Fruit fly (Drosophila melanogaster) whole organism, embryonic: ENCODE results near the gene Fbp1.
A peak's percentile ranks its signal among the peaks of the same experiment; 100 is the strongest.

Experiments
- BtbVII ChIP-seq: fragments of 200-800 bp; sonication (Bioruptor generic); optimal IDR thresholded peaks from 3 replicates; lab custom pipeline; 2017; ENCODE audit warnings: missing biosample characterization, mild to moderate bottlenecking, missing genetic modification characterization
- CG10147 ChIP-seq: fragments of 200-800 bp; sonication (Bioruptor generic); optimal IDR thresholded peaks from 2 replicates; lab custom pipeline; 2019; ENCODE audit warnings: missing biosample characterization, mild to moderate bottlenecking, missing genetic modification characterization, moderate library complexity
- CG10543 ChIP-seq: fragments of 200-800 bp; sonication (Bioruptor generic); optimal IDR thresholded peaks from 3 replicates; lab custom pipeline; 2017; ENCODE audit warnings: missing biosample characterization, mild to moderate bottlenecking, missing genetic modification characterization, moderate library complexity
- CG11247 ChIP-seq: fragments of 200-800 bp; sonication (Bioruptor generic); IDR thresholded peaks from 2 replicates; pipeline ENCODE4 v1.3.6; 2022; ENCODE audit warnings: missing biosample characterization, missing genetic modification characterization
- CG11398 ChIP-seq: fragments of 200-800 bp; sonication (Bioruptor generic); optimal IDR thresholded peaks from 2 replicates; lab custom pipeline; 2016; ENCODE audit warnings: missing biosample characterization, missing genetic modification characterization
- CG11456 ChIP-seq: fragments of 200-800 bp; sonication (Bioruptor generic); IDR thresholded peaks from 3 replicates; pipeline ENCODE4 v1.3.6; 2022; ENCODE audit warnings: missing biosample characterization, missing genetic modification characterization
- CG11504 ChIP-seq: fragments of 200-800 bp; sonication (Bioruptor generic); optimal IDR thresholded peaks from 3 replicates; lab custom pipeline; 2019; ENCODE audit warnings: missing biosample characterization, mild to moderate bottlenecking, missing genetic modification characterization, moderate library complexity
- CG12236 ChIP-seq: fragments of 200-800 bp; sonication (Bioruptor generic); optimal IDR thresholded peaks from 2 replicates; lab custom pipeline; 2016; ENCODE audit warnings: missing biosample characterization, missing genetic modification characterization
- CG12744 ChIP-seq: fragments of 200-800 bp; sonication (Bioruptor generic); optimal IDR thresholded peaks from 2 replicates; lab custom pipeline; 2016; ENCODE audit warnings: missing biosample characterization, missing genetic modification characterization
- CG12942 ChIP-seq: fragments of 200-800 bp; sonication (Bioruptor generic); optimal IDR thresholded peaks from 3 replicates; lab custom pipeline; 2016; ENCODE audit warnings: missing biosample characterization, missing genetic modification characterization
- CG13775 ChIP-seq: fragments of 200-800 bp; sonication (Bioruptor generic); optimal IDR thresholded peaks from 3 replicates; lab custom pipeline; 2017; ENCODE audit warnings: missing biosample characterization, mild to moderate bottlenecking, missing genetic modification characterization
- CG13894 ChIP-seq: fragments of 200-800 bp; sonication (Bioruptor generic); optimal IDR thresholded peaks from 3 replicates; lab custom pipeline; 2018; ENCODE audit warnings: missing biosample characterization, mild to moderate bottlenecking, missing genetic modification characterization, moderate library complexity
- CG15011 ChIP-seq: fragments of 200-800 bp; sonication (Bioruptor generic); optimal IDR thresholded peaks from 3 replicates; lab custom pipeline; 2018; ENCODE audit warnings: missing biosample characterization, mild to moderate bottlenecking, missing genetic modification characterization
- CG1529 ChIP-seq: fragments of 200-800 bp; sonication (Bioruptor generic); optimal IDR thresholded peaks from 3 replicates; lab custom pipeline; 2018; ENCODE audit warnings: missing biosample characterization, missing genetic modification characterization
- CG15696 ChIP-seq: fragments of 200-800 bp; sonication (Bioruptor generic); optimal IDR thresholded peaks from 2 replicates; lab custom pipeline; 2019; ENCODE audit warnings: missing biosample characterization, mild to moderate bottlenecking, missing genetic modification characterization, moderate library complexity
- CG16863 ChIP-seq: fragments of 200-800 bp; sonication (Bioruptor generic); optimal IDR thresholded peaks from 3 replicates; lab custom pipeline; 2016; ENCODE audit warnings: missing biosample characterization, missing genetic modification characterization
- CG32532 ChIP-seq: fragments of 200-800 bp; sonication (Bioruptor generic); IDR thresholded peaks from 2 replicates; pipeline ENCODE4 v1.3.6; 2022; ENCODE audit warnings: missing biosample characterization, missing genetic modification characterization
- CG4328 ChIP-seq: fragments of 200-800 bp; sonication (Bioruptor generic); optimal IDR thresholded peaks from 3 replicates; lab custom pipeline; 2017; ENCODE audit warnings: missing biosample characterization, missing genetic modification reagents, missing genetic modification characterization
- CG4404 ChIP-seq: fragments of 200-800 bp; sonication (Bioruptor generic); IDR thresholded peaks from 2 replicates; pipeline ENCODE4 v1.3.6; 2022; ENCODE audit warnings: missing biosample characterization, missing genetic modification characterization
- CG4854 ChIP-seq: fragments of 200-800 bp; sonication (Bioruptor generic); optimal IDR thresholded peaks from 2 replicates; lab custom pipeline; 2016; ENCODE audit warnings: missing biosample characterization, missing genetic modification characterization, inconsistent platforms
- CG6765 ChIP-seq: fragments of 200-800 bp; sonication (Bioruptor generic); optimal IDR thresholded peaks from 3 replicates; lab custom pipeline; 2017; ENCODE audit warnings: missing biosample characterization, mild to moderate bottlenecking, missing genetic modification characterization
- CG8765 ChIP-seq: fragments of 200-800 bp; sonication (Bioruptor generic); IDR thresholded peaks from 2 replicates; pipeline ENCODE4 v1.3.6; 2022; ENCODE audit warnings: missing biosample characterization, missing genetic modification characterization
- CG9437 ChIP-seq: fragments of 200-800 bp; sonication (Bioruptor generic); optimal IDR thresholded peaks from 2 replicates; lab custom pipeline; 2018; ENCODE audit warnings: missing biosample characterization, mild to moderate bottlenecking, missing genetic modification characterization
- CG9932 ChIP-seq: fragments of 200-800 bp; sonication (Bioruptor generic); IDR thresholded peaks from 2 replicates; pipeline ENCODE4 v1.3.6; 2022; ENCODE audit warnings: missing biosample characterization, missing genetic modification characterization
- D19B ChIP-seq: fragments of 200-800 bp; sonication (Bioruptor generic); optimal IDR thresholded peaks from 2 replicates; lab custom pipeline; 2017; ENCODE audit warnings: missing biosample characterization, mild to moderate bottlenecking, missing genetic modification characterization
- Gug ChIP-seq: fragments of 200-800 bp; sonication (Bioruptor generic); IDR thresholded peaks from 4 replicates; pipeline ENCODE4 v1.3.6; 2022; ENCODE audit warnings: missing biosample characterization, missing genetic modification characterization
- HLH4C ChIP-seq: fragments of 200-800 bp; sonication (Bioruptor generic); IDR thresholded peaks from 3 replicates; pipeline ENCODE4 v1.3.6; 2022; ENCODE audit warnings: missing biosample characterization, missing genetic modification characterization; ENCODE audit not compliant: partially characterized antibody
- HLH54F ChIP-seq: fragments of 200-800 bp; sonication (Bioruptor generic); optimal IDR thresholded peaks from 3 replicates; lab custom pipeline; 2016; ENCODE audit warnings: missing biosample characterization, missing genetic modification characterization
- Hand ChIP-seq: fragments of 200-800 bp; sonication (Bioruptor generic); optimal IDR thresholded peaks from 2 replicates; lab custom pipeline; 2017; ENCODE audit warnings: mild to moderate bottlenecking, missing biosample characterization, missing genetic modification reagents, missing genetic modification characterization
- Hmr ChIP-seq: fragments of 200-800 bp; sonication (Bioruptor generic); optimal IDR thresholded peaks from 3 replicates; lab custom pipeline; 2017; ENCODE audit warnings: mild to moderate bottlenecking, missing biosample characterization, missing genetic modification reagents, missing genetic modification characterization
- Sox100B ChIP-seq: fragments of 200-800 bp; sonication (Bioruptor generic); optimal IDR thresholded peaks from 3 replicates; lab custom pipeline; 2018; ENCODE audit warnings: missing biosample characterization, mild to moderate bottlenecking, missing genetic modification characterization
- Trl ChIP-seq, 3 experiments: fragments of >200 bp in 2 of 3; fragments of 200-800 bp in 1 of 3; sonication (Bioruptor generic) in 1 of 3; optimal IDR thresholded peaks; 2 replicates in 1 of 3; 3 replicates in 2 of 3; lab custom pipeline; 2016 to 2017; ENCODE audit warnings: missing biosample characterization in 1 of 3, missing genetic modification characterization in 1 of 3
- ash1 ChIP-seq: fragments of 200-800 bp; sonication (Bioruptor generic); optimal IDR thresholded peaks from 2 replicates; lab custom pipeline; 2018; ENCODE audit warnings: missing biosample characterization, mild to moderate bottlenecking, missing genetic modification characterization
- bigmax ChIP-seq: fragments of 200-800 bp; sonication (Bioruptor generic); optimal IDR thresholded peaks from 2 replicates; lab custom pipeline; 2018; ENCODE audit warnings: missing biosample characterization, mild to moderate bottlenecking, missing genetic modification characterization
- ci ChIP-seq: fragments of 200-800 bp; sonication (Bioruptor generic); IDR thresholded peaks from 3 replicates; pipeline ENCODE4 v1.3.6; 2022; ENCODE audit warnings: missing biosample characterization, missing genetic modification characterization
- danr ChIP-seq: fragments of 200-800 bp; sonication (Bioruptor generic); IDR thresholded peaks from 2 replicates; pipeline ENCODE4 v1.3.6; 2022; ENCODE audit warnings: missing biosample characterization, missing genetic modification characterization
- ems ChIP-seq: fragments of 200-800 bp; sonication (Bioruptor generic); optimal IDR thresholded peaks from 3 replicates; lab custom pipeline; 2016; ENCODE audit warnings: missing biosample characterization, missing genetic modification characterization
- eyg ChIP-seq: fragments of 200-800 bp; sonication (Bioruptor generic); optimal IDR thresholded peaks from 3 replicates; lab custom pipeline; 2016; ENCODE audit warnings: missing biosample characterization, missing genetic modification characterization
- fd102C ChIP-seq: fragments of 200-800 bp; sonication (Bioruptor generic); optimal IDR thresholded peaks from 2 replicates; lab custom pipeline; 2018; ENCODE audit warnings: missing biosample characterization, mild to moderate bottlenecking, missing genetic modification characterization, moderate library complexity
- gem ChIP-seq: fragments of 200-800 bp; sonication (Bioruptor generic); optimal IDR thresholded peaks from 2 replicates; lab custom pipeline; 2019; ENCODE audit warnings: missing biosample characterization, mild to moderate bottlenecking, missing genetic modification characterization, moderate library complexity
- gfzf ChIP-seq: fragments of 200-800 bp; sonication (Bioruptor generic); optimal IDR thresholded peaks from 2 replicates; lab custom pipeline; 2016; ENCODE audit warnings: missing biosample characterization, mild to moderate bottlenecking, missing genetic modification characterization, moderate library complexity
- hkb ChIP-seq, 2 experiments: fragments of 200-800 bp in 1 of 2; fragments of >200 bp in 1 of 2; sonication (Bioruptor generic) in 1 of 2; IDR thresholded peaks in 1 of 2; optimal IDR thresholded peaks in 1 of 2; 2 replicates each; pipeline versions ENCODE4 v1.3.6 to Lab custom; 2017 to 2022; ENCODE audit warnings: missing biosample characterization in 1 of 2, missing genetic modification characterization in 1 of 2
- lab ChIP-seq: fragments of 200-800 bp; sonication (Bioruptor generic); optimal IDR thresholded peaks from 3 replicates; lab custom pipeline; 2017; ENCODE audit warnings: missing biosample characterization, missing genetic modification characterization, mild to moderate bottlenecking, moderate library complexity, missing genetic modification reagents
- mam ChIP-seq: fragments of 200-800 bp; sonication (Bioruptor generic); optimal IDR thresholded peaks from 3 replicates; lab custom pipeline; 2016; ENCODE audit warnings: missing biosample characterization, missing genetic modification characterization
- pho ChIP-seq: fragments of 200-800 bp; sonication (Bioruptor generic); optimal IDR thresholded peaks from 2 replicates; lab custom pipeline; 2016; ENCODE audit warnings: missing biosample characterization, missing genetic modification characterization
- rib ChIP-seq: fragments of 200-800 bp; sonication (Bioruptor generic); IDR thresholded peaks from 2 replicates; pipeline ENCODE4 v1.3.6; 2022; ENCODE audit warnings: missing biosample characterization, missing genetic modification characterization
- slbo ChIP-seq: fragments of 200-800 bp; sonication (Bioruptor generic); IDR thresholded peaks from 2 replicates; pipeline ENCODE4 v1.3.6; 2022; ENCODE audit warnings: missing biosample characterization, missing genetic modification characterization
- so ChIP-seq: fragments of 200-800 bp; sonication (Bioruptor generic); IDR thresholded peaks from 3 replicates; pipeline ENCODE4 v1.3.6; 2022; ENCODE audit warnings: missing biosample characterization, missing genetic modification characterization
- sug ChIP-seq: fragments of 200-800 bp; optimal IDR thresholded peaks from 2 replicates; lab custom pipeline; 2019; ENCODE audit warnings: missing biosample characterization, mild to moderate bottlenecking, missing genetic modification characterization, moderate library complexity

Gene Fbp1

dm6 chr3L:14050944-14051548 lies 46.8 kb downstream of the Fbp1 start, which contains the start of gene CG6833 (continued):
- TF ChIP-seq HLH4C (GFP tag; lab: Robert Waterston, UW) = no peak; the same call in 2 of the 3 replicates
- peak; percentile 49 for TF ChIP-seq ems (GFP tag; lab: Kevin White, UChicago)
- TF ChIP-seq ash1 (GFP tag; lab: Kevin White, UChicago) = peak; percentile 49
- no peak for TF ChIP-seq BtbVII (GFP tag; lab: Kevin White, UChicago)
- peak; percentile 82 for TF ChIP-seq CG11247 (GFP tag; lab: Robert Waterston, UW)
- peak; percentile 94 for TF ChIP-seq slbo (GFP tag; lab: Robert Waterston, UW)
- peak; percentile 44 for TF ChIP-seq CG12236 (GFP tag; lab: Kevin White, UChicago)
- peak; percentile 41 for TF ChIP-seq rib (GFP tag; lab: Robert Waterston, UW)
- TF ChIP-seq CG4328 (GFP tag; lab: Kevin White, UChicago) = peak; percentile 27
- peak; percentile 94 for TF ChIP-seq Gug (GFP tag; lab: Robert Waterston, UW)
- peak; percentile 59 for TF ChIP-seq CG13775 (GFP tag; lab: Kevin White, UChicago)
- TF ChIP-seq Sox100B (GFP tag; lab: Kevin White, UChicago) = no peak
- TF ChIP-seq Hmr = peak; percentile 60
- no peak for TF ChIP-seq Trl (optimal IDR thresholded peaks at IDR 0.05; lab: Kevin White, UChicago)
- TF ChIP-seq Trl (GFP tag; optimal IDR thresholded peaks at IDR 0.05; lab: Kevin White, UChicago) = peak; percentile 76
- peak; percentile 59 for TF ChIP-seq CG16863 (GFP tag; lab: Kevin White, UChicago)
- peak; percentile 60 for TF ChIP-seq danr (GFP tag; lab: Robert Waterston, UW)
- peak; percentile 66 for TF ChIP-seq CG15696 (tag; lab: Kevin White, UChicago)
- TF ChIP-seq gfzf (GFP tag; lab: Kevin White, UChicago) = peak; percentile 92
- TF ChIP-seq CG1529 (GFP tag; lab: Kevin White, UChicago) = no peak
- no peak for TF ChIP-seq CG6765
- peak; percentile 43 for TF ChIP-seq CG10543 (GFP tag; lab: Kevin White, UChicago)
- TF ChIP-seq CG4854 (GFP tag; lab: Kevin White, UChicago) = peak; percentile 60
- peak; percentile 84 for TF ChIP-seq mam
- TF ChIP-seq sug (tag; lab: Kevin White, UChicago) = peak; percentile 69
- TF ChIP-seq fd102C = no peak
- peak; percentile 72 for TF ChIP-seq CG11504
- peak; percentile 71; the same call in 1 of the 3 replicates for TF ChIP-seq so (GFP tag; lab: Robert Waterston, UW)
- TF ChIP-seq lab (GFP tag; lab: Kevin White, UChicago) = peak; percentile 74
- TF ChIP-seq hkb (optimal IDR thresholded peaks at IDR 0.05; lab: Kevin White, UChicago) = no peak
- TF ChIP-seq hkb (GFP tag; IDR thresholded peaks at IDR 0.05; lab: Robert Waterston, UW) = peak; percentile 72
- TF ChIP-seq gem = peak; percentile 64
- peak; percentile 93 for TF ChIP-seq CG9932 (GFP tag; lab: Robert Waterston, UW)
- no peak for TF ChIP-seq Hand (GFP tag; lab: Kevin White, UChicago)
- no peak for TF ChIP-seq CG15011 (GFP tag; lab: Kevin White, UChicago)
- TF ChIP-seq CG4404 (GFP tag; lab: Robert Waterston, UW) = peak; percentile 65
- no peak for TF ChIP-seq bigmax (GFP tag; lab: Kevin White, UChicago)
- peak; percentile 23 for TF ChIP-seq CG9437 (GFP tag; lab: Kevin White, UChicago)
- no peak for TF ChIP-seq CG10147 (GFP tag; lab: Kevin White, UChicago)
- no peak for TF ChIP-seq CG13894 (tag; lab: Kevin White, UChicago)
- TF ChIP-seq pho = peak; percentile 74
- peak; percentile 73 for TF ChIP-seq HLH54F (GFP tag; lab: Kevin White, UChicago)
- TF ChIP-seq CG12744 (GFP tag; lab: Kevin White, UChicago) = peak; percentile 38
- peak; percentile 65 for TF ChIP-seq CG8765 (GFP tag; lab: Robert Waterston, UW)
- TF ChIP-seq CG11398 (GFP tag; lab: Kevin White, UChicago) = peak; percentile 38
- TF ChIP-seq eyg (GFP tag; lab: Kevin White, UChicago) = peak; percentile 84
- no peak for TF ChIP-seq D19B (GFP tag; lab: Kevin White, UChicago)
- peak; percentile 88 for TF ChIP-seq CG32532 (GFP tag; lab: Robert Waterston, UW)
- TF ChIP-seq CG12942 (GFP tag; lab: Kevin White, UChicago) = peak; percentile 43
- TF ChIP-seq CG11456 = peak; percentile 89
- peak; percentile 86 for TF ChIP-seq ci (GFP tag; lab: Robert Waterston, UW)
